Worm (Caenorhabditis elegans): ENCODE measurements around the gene cubn-1.
A peak's percentile ranks its signal among the peaks of the same experiment; 100 is the strongest.

The cubn-1 gene

ce11 chrV:12635218-12635617 is 24.1 kb downstream of the cubn-1 start (continued):
- no peak for TF ChIP-seq nhr-84 (tag; optimal IDR thresholded peaks at IDR 0.05)
- no peak for TF ChIP-seq nhr-237 (tag; optimal IDR thresholded peaks at IDR 0.05)
- no peak for TF ChIP-seq dsc-1 (tag; optimal IDR thresholded peaks at IDR 0.05)
- TF ChIP-seq ceh-63 (GFP tag; optimal IDR thresholded peaks at IDR 0.05), result no peak
- peak; percentile 65 for TF ChIP-seq tbx-2 (tag; optimal IDR thresholded peaks at IDR 0.05)
- peak; percentile 90 for TF ChIP-seq lin-14 (GFP tag; optimal IDR thresholded peaks at IDR 0.05)
- no peak for TF ChIP-seq hlh-17 (GFP tag; optimal IDR thresholded peaks at IDR 0.05; ENCODE audit: borderline replicate concordance)
- TF ChIP-seq jun-1 (tag; optimal IDR thresholded peaks at IDR 0.05), result peak; percentile 13
- no peak for TF ChIP-seq unc-30 (tag; optimal IDR thresholded peaks at IDR 0.05)

DNA sequence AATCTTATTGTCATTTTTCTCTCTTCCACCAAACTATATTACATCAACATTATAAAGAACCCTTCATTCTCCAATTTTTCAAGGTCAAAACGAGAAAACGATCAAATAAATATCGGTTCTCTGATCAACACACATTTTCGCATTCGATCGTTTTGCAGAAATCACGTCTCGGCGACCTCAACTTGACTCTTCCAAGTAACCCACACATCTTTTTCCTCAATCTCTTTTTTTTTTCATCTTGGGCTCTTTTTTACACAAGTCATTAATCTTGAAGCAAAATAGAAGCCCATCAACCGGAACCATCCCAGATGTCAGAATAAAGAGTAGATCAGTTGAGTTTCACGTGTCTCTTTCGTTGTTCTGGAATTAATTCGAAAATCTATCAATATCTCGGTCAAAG is 25.1 kb downstream of the cubn-1 start:
- TF ChIP-seq lin-14 (GFP tag; optimal IDR thresholded peaks at IDR 0.05) (peak; percentile 87), sox-4 (tag; optimal IDR thresholded peaks at IDR 0.05) (no peak), F16B12.6 (tag; optimal IDR thresholded peaks at IDR 0.05) (no peak), C34B4.2 (tag; optimal IDR thresholded peaks at IDR 0.05) (no peak), lir-3 (tag; optimal IDR thresholded peaks at IDR 0.05; ENCODE audit: poor library complexity) (no peak), nhr-71 (tag; optimal IDR thresholded peaks at IDR 0.05) (peak; percentile 91), elt-3 (tag; optimal IDR thresholded peaks at IDR 0.05) (peak in 2 of 6 experiments; percentile 13 to 39), egl-27 (tag; optimal IDR thresholded peaks at IDR 0.05) (no peak), fos-1 (tag; optimal IDR thresholded peaks at IDR 0.05) (no peak), pax-3 (tag; optimal IDR thresholded peaks at IDR 0.05) (no peak), ama-1 (optimal IDR thresholded peaks at IDR 0.05) (no peak), ztf-4 (tag; optimal IDR thresholded peaks at IDR 0.05) (no peak), nhr-85 (tag) (peak; percentile 85), aly-2 (tag; optimal IDR thresholded peaks at IDR 0.05) (no peak), hlh-17 (GFP tag; optimal IDR thresholded peaks at IDR 0.05; ENCODE audit: borderline replicate concordance) (no peak), nhr-77 (tag; optimal IDR thresholded peaks at IDR 0.05) (no peak), zag-1 (tag; optimal IDR thresholded peaks at IDR 0.05) (no peak), nhr-76 (tag; optimal IDR thresholded peaks at IDR 0.05) (no peak), mef-2 (tag; optimal IDR thresholded peaks at IDR 0.05) (peak; percentile 60), unc-98 (GFP tag; IDR thresholded peaks at IDR 0.05) (no peak), isw-1 (GFP tag; IDR thresholded peaks at IDR 0.05) (no peak), lsy-2 (tag; optimal IDR thresholded peaks at IDR 0.05) (peak; percentile 22 to 49), tlp-1 (tag; optimal IDR thresholded peaks at IDR 0.05) (no peak), sptf-1 (tag; optimal IDR thresholded peaks at IDR 0.05) (no peak), hpl-2 (GFP tag; optimal IDR thresholded peaks at IDR 0.05) (no peak), hlh-4 (tag; optimal IDR thresholded peaks at IDR 0.05) (no peak), lin-13 (GFP tag; optimal IDR thresholded peaks at IDR 0.05) (no peak), aha-1 (tag; optimal IDR thresholded peaks at IDR 0.05) (peak; percentile 33), lin-39 (tag; optimal IDR thresholded peaks at IDR 0.05) (peak; percentile 54), efl-1 (optimal IDR thresholded peaks at IDR 0.05) (no peak), efl-1 (GFP tag; optimal IDR thresholded peaks at IDR 0.05 in 1 of 2) (peak in 1 of 2 experiments; percentile 36), C04F5.9 (tag; optimal IDR thresholded peaks at IDR 0.05) (no peak), nhr-90 (tag; optimal IDR thresholded peaks at IDR 0.05; ENCODE audit: poor library complexity) (no peak), unc-130 (tag; optimal IDR thresholded peaks at IDR 0.05) (peak; percentile 27), elt-2 (tag; optimal IDR thresholded peaks at IDR 0.05) (no peak), sup-37 (GFP tag; optimal IDR thresholded peaks at IDR 0.05) (no peak), swsn-7 (tag; optimal IDR thresholded peaks at IDR 0.05) (peak; percentile 27), fkh-4 (tag; optimal IDR thresholded peaks at IDR 0.05; ENCODE audit: borderline replicate concordance) (peak; percentile 78), pag-3 (tag; optimal IDR thresholded peaks at IDR 0.05; ENCODE audit: borderline replicate concordance, insufficient read depth) (no peak), efl-3 (GFP tag; optimal IDR thresholded peaks at IDR 0.05) (no peak), skn-1 (tag; optimal IDR thresholded peaks at IDR 0.05) (no peak), nhr-19 (GFP tag; conservative IDR thresholded peaks at IDR 0.05) (peak; percentile 83), fkh-10 (GFP tag; optimal IDR thresholded peaks at IDR 0.05) (no peak), grh-1 (GFP tag; IDR thresholded peaks at IDR 0.05) (no peak), xbp-1 (tag; optimal IDR thresholded peaks at IDR 0.05) (no peak), lin-15B (tag; optimal IDR thresholded peaks at IDR 0.05) (no peak)
